Fruit fly (Drosophila melanogaster) whole organism, embryonic: ENCODE data around the gene Atu.

Experiments
- CG13287 ChIP-seq: fragments of 200-800 bp; sonication (Bioruptor generic); IDR thresholded peaks from 2 replicates; pipeline ENCODE4 v1.3.6; 2022; ENCODE audit warnings: missing biosample characterization, missing genetic modification characterization; ENCODE audit not compliant: partially characterized antibody
- CG13296 ChIP-seq: fragments of 200-800 bp; sonication (Bioruptor generic); optimal IDR thresholded peaks from 3 replicates; lab custom pipeline; 2018; ENCODE audit warnings: missing biosample characterization, mild to moderate bottlenecking, missing genetic modification characterization
- CG16779 ChIP-seq: fragments of 200-800 bp; sonication (Bioruptor generic); IDR thresholded peaks from 2 replicates; pipeline ENCODE4 v1.3.6; 2022; ENCODE audit warnings: missing biosample characterization, missing genetic modification characterization
- CG3995 ChIP-seq: fragments of 200-800 bp; sonication (Bioruptor generic); optimal IDR thresholded peaks from 3 replicates; lab custom pipeline; 2016; ENCODE audit warnings: missing biosample characterization, missing genetic modification characterization
- CG6854 ChIP-seq: fragments of 200-800 bp; sonication (Bioruptor generic); optimal IDR thresholded peaks from 3 replicates; lab custom pipeline; 2017; ENCODE audit warnings: missing biosample characterization, mild to moderate bottlenecking, missing genetic modification characterization
- CG8290 ChIP-seq, 3 experiments: fragments of 200-800 bp; sonication (Bioruptor generic); optimal IDR thresholded peaks; 2 replicates each; lab custom pipeline; 2016 to 2019; ENCODE audit warnings: missing biosample characterization in 3 of 3, missing genetic modification characterization in 3 of 3, mild to moderate bottlenecking in 2 of 3, moderate library complexity in 1 of 3
- CG8944 ChIP-seq: fragments of 200-800 bp; sonication (Bioruptor generic); optimal IDR thresholded peaks from 3 replicates; lab custom pipeline; 2016; ENCODE audit warnings: missing biosample characterization, missing genetic modification characterization
- Dll ChIP-seq: fragments of 200-800 bp; sonication (Bioruptor generic); IDR thresholded peaks from 4 replicates; pipeline ENCODE4 v1.3.6; 2022; ENCODE audit warnings: missing biosample characterization, missing genetic modification characterization; ENCODE audit not compliant: partially characterized antibody
- Nf-YA ChIP-seq: fragments of 200-800 bp; sonication (Bioruptor generic); IDR thresholded peaks from 2 replicates; pipeline ENCODE4 v1.3.6; 2022; ENCODE audit warnings: missing biosample characterization, missing genetic modification characterization
- Sry-β ChIP-seq: fragments of 200-800 bp; sonication (Bioruptor generic); optimal IDR thresholded peaks from 2 replicates; lab custom pipeline; 2018; ENCODE audit warnings: missing biosample characterization, mild to moderate bottlenecking, missing genetic modification characterization, moderate library complexity
- gce ChIP-seq: fragments of 200-800 bp; sonication (Bioruptor generic); IDR thresholded peaks from 3 replicates; pipeline ENCODE4 v1.3.6; 2022; ENCODE audit warnings: missing biosample characterization, missing genetic modification characterization
- lab ChIP-seq: fragments of 200-800 bp; sonication (Bioruptor generic); optimal IDR thresholded peaks from 3 replicates; lab custom pipeline; 2017; ENCODE audit warnings: missing biosample characterization, missing genetic modification characterization, mild to moderate bottlenecking, moderate library complexity, missing genetic modification reagents
- sens-2 ChIP-seq: fragments of 200-800 bp; sonication (Bioruptor generic); IDR thresholded peaks from 2 replicates; pipeline ENCODE4 v1.3.6; 2022; ENCODE audit warnings: missing biosample characterization, missing genetic modification characterization
- stc ChIP-seq: fragments of 200-800 bp; sonication (Bioruptor generic); IDR thresholded peaks from 2 replicates; pipeline ENCODE4 v1.3.6; 2022; ENCODE audit warnings: missing biosample characterization, missing genetic modification characterization

- TF ChIP-seq CG13296 (no peak), CG3995 (GFP tag; lab: Kevin White, UChicago) (no peak), lab (GFP tag; lab: Kevin White, UChicago) (no peak), Dll (GFP tag; lab: Robert Waterston, UW) (no peak), Nf-YA (GFP tag; lab: Robert Waterston, UW) (no peak), gce (no peak), Sry-β (GFP tag; lab: Kevin White, UChicago) (no peak), CG8290 (GFP tag; optimal IDR thresholded peaks at IDR 0.05; lab: Kevin White, UChicago) (no peak), CG8290 (tag; optimal IDR thresholded peaks at IDR 0.05; lab: Kevin White, UChicago) (no peak), CG6854 (no peak), stc (GFP tag; lab: Robert Waterston, UW) (no peak), CG16779 (no peak), CG13287 (no peak), CG8944 (GFP tag; lab: Kevin White, UChicago) (no peak), sens-2 (GFP tag; lab: Robert Waterston, UW) (no peak)
Measured at dm6 chr3R:5571756-5572155, 41.4 kb upstream of the Atu start.
